Worm (Caenorhabditis elegans): ENCODE measurements around the gene sdz-12.

The sdz-12 gene

ce11 chrII:3757499-3757898 lies 25.9 kb upstream of the sdz-12 start, which contains the start of gene srx-111:
srx-111 (plus strand) TSS chrII:3757799.
- TF ChIP-seq rnt-1 (tag; optimal IDR thresholded peaks at IDR 0.05) (no peak), che-1 (tag; optimal IDR thresholded peaks at IDR 0.05) (no peak), syd-9 (tag; optimal IDR thresholded peaks at IDR 0.05) (no peak), hlh-13 (GFP tag; optimal IDR thresholded peaks at IDR 0.05) (no peak), sox-2 (GFP tag; IDR thresholded peaks at IDR 0.05) (no peak), C38D4.7 (GFP tag; optimal IDR thresholded peaks at IDR 0.05) (no peak), ceh-6 (GFP tag; optimal IDR thresholded peaks at IDR 0.05) (no peak), dmd-4 (tag; optimal IDR thresholded peaks at IDR 0.05; ENCODE audit: borderline replicate concordance) (no peak), hlh-15 (tag; optimal IDR thresholded peaks at IDR 0.05) (no peak), ceh-48 (tag; optimal IDR thresholded peaks at IDR 0.05) (no peak), tbx-2 (tag; optimal IDR thresholded peaks at IDR 0.05) (no peak), pha-2 (tag; optimal IDR thresholded peaks at IDR 0.05) (no peak)

DNA sequence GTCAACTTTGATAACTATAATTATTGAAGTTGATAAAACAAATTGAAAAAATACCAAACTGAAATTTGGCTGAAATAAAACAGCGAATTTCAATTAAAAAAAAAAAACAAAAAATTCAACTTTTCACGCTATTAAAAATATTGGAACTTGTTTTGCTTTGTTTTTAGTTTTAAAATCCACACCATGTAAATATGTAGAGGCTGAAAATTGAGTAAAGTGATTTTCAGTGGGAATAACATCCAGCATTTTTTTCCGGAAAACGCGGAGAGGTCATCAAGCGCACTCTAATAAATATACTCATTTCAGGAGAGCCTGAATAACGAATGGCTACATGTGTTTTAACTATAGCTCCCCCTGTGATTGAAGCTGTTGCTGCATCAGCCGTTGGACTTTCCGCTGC lies 22.0 kb upstream of the sdz-12 start, which contains the start of gene rcd-1:
Gene rcd-1 (plus strand): TSS at position 301 of the 400 bp plus-strand sequence.
- TF ChIP-seq ceh-2 (tag; optimal IDR thresholded peaks at IDR 0.05) (no peak), pha-2 (tag; optimal IDR thresholded peaks at IDR 0.05) (no peak), npax-4 (tag; optimal IDR thresholded peaks at IDR 0.05) (no peak), dmd-4 (tag; optimal IDR thresholded peaks at IDR 0.05; ENCODE audit: borderline replicate concordance) (no peak), hlh-13 (GFP tag; optimal IDR thresholded peaks at IDR 0.05) (no peak), ttx-3 (tag; optimal IDR thresholded peaks at IDR 0.05) (no peak), ztf-16 (tag; optimal IDR thresholded peaks at IDR 0.05) (no peak), odd-2 (tag; optimal IDR thresholded peaks at IDR 0.05) (no peak), pros-1 (tag; optimal IDR thresholded peaks at IDR 0.05) (no peak), fax-1 (tag; optimal IDR thresholded peaks at IDR 0.05) (no peak), syd-9 (tag; optimal IDR thresholded peaks at IDR 0.05) (no peak), sox-4 (tag; optimal IDR thresholded peaks at IDR 0.05) (no peak), pqm-1 (tag; optimal IDR thresholded peaks at IDR 0.05) (no peak), ets-4 (tag; optimal IDR thresholded peaks at IDR 0.05) (no peak)

- TF ChIP-seq hlh-15 (tag; optimal IDR thresholded peaks at IDR 0.05): no peak
Measured at ce11 chrII:3752184-3752583, 20.6 kb upstream of the sdz-12 start, which contains the start of gene sdz-11. sdz-11 (minus strand) TSS chrII:3752284.

- TF ChIP-seq syd-9 (tag; optimal IDR thresholded peaks at IDR 0.05): no peak
- no peak for TF ChIP-seq gmeb-2 (tag; optimal IDR thresholded peaks at IDR 0.05)
- TF ChIP-seq elt-4 (tag; optimal IDR thresholded peaks at IDR 0.05): no peak
- TF ChIP-seq pha-4 (tag; optimal IDR thresholded peaks at IDR 0.05): no peak
- no peak for TF ChIP-seq tbx-7 (tag; optimal IDR thresholded peaks at IDR 0.05)
- no peak for TF ChIP-seq tbx-2 (tag; optimal IDR thresholded peaks at IDR 0.05)
- TF ChIP-seq nhr-11 (tag; optimal IDR thresholded peaks at IDR 0.05): no peak
- no peak for TF ChIP-seq pat-9 (tag; optimal IDR thresholded peaks at IDR 0.05)
- TF ChIP-seq K09A11.1 (tag; optimal IDR thresholded peaks at IDR 0.05; ENCODE audit: insufficient read depth): no peak
- TF ChIP-seq npax-4 (tag; optimal IDR thresholded peaks at IDR 0.05): no peak
Measured at ce11 chrII:3750685-3751084, 19.1 kb upstream of the sdz-12 start, which contains the start of gene fbxb-91. fbxb-91 (minus strand) TSS chrII:3750785.

- TF ChIP-seq pag-3 (tag; optimal IDR thresholded peaks at IDR 0.05; ENCODE audit: borderline replicate concordance) (no peak), F13H6.1 (tag; optimal IDR thresholded peaks at IDR 0.05) (no peak), tbx-2 (tag; optimal IDR thresholded peaks at IDR 0.05) (no peak), rnt-1 (tag; optimal IDR thresholded peaks at IDR 0.05) (no peak), C08G9.2 (tag; optimal IDR thresholded peaks at IDR 0.05) (no peak), ceh-2 (tag; optimal IDR thresholded peaks at IDR 0.05) (no peak), che-1 (tag; optimal IDR thresholded peaks at IDR 0.05) (no peak), ceh-22 (tag; optimal IDR thresholded peaks at IDR 0.05) (no peak), ahr-1 (tag; optimal IDR thresholded peaks at IDR 0.05) (no peak), ceh-9 (tag; optimal IDR thresholded peaks at IDR 0.05) (no peak), hlh-13 (GFP tag; optimal IDR thresholded peaks at IDR 0.05) (no peak), ceh-6 (GFP tag; optimal IDR thresholded peaks at IDR 0.05) (no peak), unc-3 (GFP tag; conservative IDR thresholded peaks at IDR 0.05) (no peak), unc-3 (tag; optimal IDR thresholded peaks at IDR 0.05) (no peak), tbx-7 (tag; optimal IDR thresholded peaks at IDR 0.05) (no peak), fkh-10 (GFP tag; optimal IDR thresholded peaks at IDR 0.05) (no peak), sox-2 (GFP tag; IDR thresholded peaks at IDR 0.05) (no peak), ttx-3 (tag; optimal IDR thresholded peaks at IDR 0.05) (no peak)
Measured at ce11 chrII:3748719-3749118, 17.1 kb upstream of the sdz-12 start, which contains the start of gene fbxb-90. fbxb-90 (minus strand) TSS chrII:3748819.

All from whole organism, late embryonic.